Fruit fly (Drosophila melanogaster) Kc167 (cell line): ENCODE measurements around the gene ZnT77C.

ENCODE experiments used
- Myc ChIP-seq: fragments of >200 bp; optimal IDR thresholded peaks from 2 replicates; lab custom pipeline; 2017; ENCODE audit warnings: missing external identifiers
- h ChIP-seq: fragments of >200 bp; optimal IDR thresholded peaks from 3 replicates; lab custom pipeline; 2018; ENCODE audit warnings: missing external identifiers

- TF ChIP-seq Myc (lab: Kevin White, UChicago) (no peak), h (lab: Kevin White, UChicago) (no peak)
These were observed 23.7 kb downstream of the ZnT77C start for dm6 chr3L:20470991-20471498.
